Worm (Caenorhabditis elegans) whole organism, young adult: ENCODE measurements around the gene gst-24.

Experiments used
- C17E4.6 ChIP-seq: fragments of 200-800 bp; sonication (Bioruptor generic); IDR thresholded peaks from 2 replicates; pipeline ENCODE4 v1.3.6; 2022; ENCODE audit warnings: missing genetic modification reagents, missing genetic modification characterization, missing compliant biosample characterization
- F39B2.1 ChIP-seq: fragments of 200-800 bp; sonication (Bioruptor generic); IDR thresholded peaks from 2 replicates; pipeline ENCODE4 v1.3.6; 2022; ENCODE audit warnings: missing genetic modification reagents, missing genetic modification characterization, missing compliant biosample characterization
- F49E8.2 ChIP-seq: sonication (generic microtip); optimal IDR thresholded peaks from 3 replicates; lab custom pipeline; 2017; ENCODE audit warnings: missing genetic modification characterization, mild to moderate bottlenecking, missing compliant biosample characterization, antibody characterized with exemption, moderate library complexity; ENCODE audit not compliant: insufficient read depth
- K12H6.12 ChIP-seq: fragments of 200-800 bp; sonication (Bioruptor generic); optimal IDR thresholded peaks from 2 replicates; lab custom pipeline; 2018; ENCODE audit warnings: mild to moderate bottlenecking, missing genetic modification characterization, missing compliant biosample characterization
- T07F8.4 ChIP-seq: sonication (generic microtip); optimal IDR thresholded peaks from 2 replicates; lab custom pipeline; 2016; ENCODE audit warnings: mild to moderate bottlenecking, missing genetic modification characterization, moderate library complexity, missing compliant biosample characterization
- Y53F4B.3 ChIP-seq: fragments of 200-800 bp; sonication (Bioruptor generic); IDR thresholded peaks from 2 replicates; pipeline ENCODE4 v1.3.6; 2022; ENCODE audit warnings: missing genetic modification reagents, missing genetic modification characterization, missing compliant biosample characterization
- Y56A3A.18 ChIP-seq: fragments of 200-800 bp; sonication (Bioruptor generic); IDR thresholded peaks from 2 replicates; pipeline ENCODE4 v1.3.6; 2022; ENCODE audit warnings: missing genetic modification reagents, missing genetic modification characterization, missing compliant biosample characterization
- attf-5 ChIP-seq: fragments of 200-800 bp; sonication (Bioruptor generic); optimal IDR thresholded peaks from 2 replicates; lab custom pipeline; 2018; ENCODE audit warnings: mild to moderate bottlenecking, missing genetic modification characterization, missing compliant biosample characterization
- bed-1 ChIP-seq: fragments of 200-800 bp; sonication (Bioruptor generic); IDR thresholded peaks from 2 replicates; pipeline ENCODE4 v1.3.6; 2022; ENCODE audit warnings: missing genetic modification reagents, missing genetic modification characterization, missing compliant biosample characterization
- cebp-1 ChIP-seq, 2 experiments: fragments of 200-800 bp in 1 of 2; sonication (Bioruptor generic) in 1 of 2; sonication (generic microtip) in 1 of 2; IDR thresholded peaks in 1 of 2; optimal IDR thresholded peaks in 1 of 2; 2 replicates each; pipeline versions ENCODE4 v1.3.6 to Lab custom; 2017 to 2022; ENCODE audit warnings: missing compliant biosample characterization in 2 of 2, missing genetic modification characterization in 2 of 2, mild to moderate bottlenecking in 1 of 2, missing genetic modification reagents in 1 of 2, moderate library complexity in 1 of 2
- ceh-100 ChIP-seq: fragments of 200-800 bp; sonication (Bioruptor generic); IDR thresholded peaks from 2 replicates; pipeline ENCODE4 v1.3.6; 2022; ENCODE audit warnings: missing genetic modification reagents, missing genetic modification characterization, missing compliant biosample characterization
- ceh-58 ChIP-seq: fragments of 200-800 bp; sonication (Bioruptor generic); IDR thresholded peaks from 2 replicates; pipeline ENCODE4 v1.3.6; 2022; ENCODE audit warnings: missing genetic modification characterization, missing compliant biosample characterization
- ceh-79 ChIP-seq: sonication (generic microtip); optimal IDR thresholded peaks from 2 replicates; lab custom pipeline; 2017; ENCODE audit warnings: mild to moderate bottlenecking, missing genetic modification characterization, missing compliant biosample characterization
- dox-1 ChIP-seq: fragments of 200-800 bp; sonication (Bioruptor generic); IDR thresholded peaks from 2 replicates; pipeline ENCODE4 v1.3.6; 2022; ENCODE audit warnings: missing genetic modification reagents, missing genetic modification characterization, missing compliant biosample characterization
- dpl-1 ChIP-seq: fragments of 150-350 bp; optimal IDR thresholded peaks from 2 replicates; lab custom pipeline; 2014; ENCODE audit warnings: missing biosample characterization, missing genetic modification reagents, missing genetic modification characterization
- egrh-3 ChIP-seq: fragments of 200-800 bp; sonication (Bioruptor generic); IDR thresholded peaks from 2 replicates; pipeline ENCODE4 v1.3.6; 2022; ENCODE audit warnings: missing genetic modification reagents, missing genetic modification characterization, missing compliant biosample characterization
- hmg-1.2 ChIP-seq: fragments of 200-800 bp; sonication (Bioruptor generic); IDR thresholded peaks from 2 replicates; pipeline ENCODE4 v1.3.6; 2022; ENCODE audit warnings: missing genetic modification reagents, missing genetic modification characterization, missing compliant biosample characterization
- hmg-20 ChIP-seq: fragments of 200-800 bp; sonication (Bioruptor generic); IDR thresholded peaks from 2 replicates; pipeline ENCODE4 v1.3.6; 2022; ENCODE audit warnings: missing genetic modification reagents, missing genetic modification characterization, missing compliant biosample characterization
- let-607 ChIP-seq, 2 experiments: fragments of 200-800 bp in 1 of 2; sonication (Bioruptor generic) in 1 of 2; sonication (generic microtip) in 1 of 2; optimal IDR thresholded peaks; 2 replicates each; lab custom pipeline; 2016 to 2018; ENCODE audit warnings: mild to moderate bottlenecking in 2 of 2, missing compliant biosample characterization in 2 of 2, missing genetic modification characterization in 2 of 2, moderate library complexity in 2 of 2, missing genotype in 1 of 2
- lin-26 ChIP-seq: fragments of 200-800 bp; sonication (Bioruptor generic); IDR thresholded peaks from 2 replicates; pipeline ENCODE4 v1.3.6; 2022; ENCODE audit warnings: missing genetic modification reagents, missing genetic modification characterization, missing compliant biosample characterization
- lin-35 ChIP-seq, 3 experiments: fragments of 150-350 bp in 2 of 3; sonication (generic microtip) in 1 of 3; optimal IDR thresholded peaks; 2 replicates each; lab custom pipeline; 2014 to 2018; ENCODE audit warnings: missing biosample characterization in 3 of 3, missing genetic modification characterization in 3 of 3, missing genetic modification reagents in 3 of 3
- lin-40 ChIP-seq: sonication (generic microtip); optimal IDR thresholded peaks from 2 replicates; lab custom pipeline; 2016; ENCODE audit warnings: missing genetic modification characterization, mild to moderate bottlenecking, missing compliant biosample characterization, missing genotype, missing genetic modification reagents
- lin-54 ChIP-seq: fragments of 200-800 bp; sonication (Bioruptor generic); optimal IDR thresholded peaks from 2 replicates; lab custom pipeline; 2018; ENCODE audit warnings: mild to moderate bottlenecking, missing genetic modification characterization, missing compliant biosample characterization
- lsy-27 ChIP-seq: sonication (generic microtip); optimal IDR thresholded peaks from 2 replicates; lab custom pipeline; 2017; ENCODE audit warnings: missing genetic modification characterization, mild to moderate bottlenecking, missing compliant biosample characterization, antibody characterized with exemption, missing genotype, borderline replicate concordance; ENCODE audit not compliant: insufficient read depth
- madf-3 ChIP-seq: fragments of 200-800 bp; sonication (Bioruptor generic); IDR thresholded peaks from 2 replicates; pipeline ENCODE4 v1.3.6; 2022; ENCODE audit warnings: missing genetic modification reagents, missing genetic modification characterization, missing compliant biosample characterization
- madf-8 ChIP-seq: fragments of 200-800 bp; sonication (Bioruptor generic); conservative IDR thresholded peaks from 2 replicates; pipeline ENCODE4 v1.3.6; 2022; ENCODE audit warnings: missing genetic modification reagents, missing genetic modification characterization, missing compliant biosample characterization
- mcd-1 ChIP-seq: fragments of 200-800 bp; sonication (Bioruptor generic); IDR thresholded peaks from 2 replicates; pipeline ENCODE4 v1.3.6; 2022; ENCODE audit warnings: missing genetic modification reagents, missing genetic modification characterization, missing compliant biosample characterization
- mel-28 ChIP-seq: sonication (generic microtip); optimal IDR thresholded peaks from 2 replicates; lab custom pipeline; 2016; ENCODE audit warnings: borderline replicate concordance, mild to moderate bottlenecking, missing genetic modification characterization, missing compliant biosample characterization
- mes-4 ChIP-seq: sonication (generic microtip); optimal IDR thresholded peaks from 2 replicates; lab custom pipeline; 2016; ENCODE audit warnings: missing genotype, missing genetic modification characterization, missing compliant biosample characterization
- nfya-2 ChIP-seq: fragments of 200-800 bp; sonication (Bioruptor generic); IDR thresholded peaks from 2 replicates; pipeline ENCODE4 v1.3.6; 2022; ENCODE audit warnings: missing genetic modification reagents, missing genetic modification characterization, missing compliant biosample characterization
- nfyb-1 ChIP-seq: fragments of 200-800 bp; sonication (Bioruptor generic); IDR thresholded peaks from 2 replicates; pipeline ENCODE4 v1.3.6; 2022; ENCODE audit warnings: missing genetic modification reagents, missing genetic modification characterization, missing compliant biosample characterization
- nhr-80 ChIP-seq: sonication (generic microtip); optimal IDR thresholded peaks from 2 replicates; lab custom pipeline; 2016; ENCODE audit warnings: missing genetic modification characterization, missing compliant biosample characterization
- somi-1 ChIP-seq: fragments of 200-800 bp; sonication (Bioruptor generic); optimal IDR thresholded peaks from 2 replicates; lab custom pipeline; 2018; ENCODE audit warnings: mild to moderate bottlenecking, missing genetic modification characterization, missing compliant biosample characterization
- tbp1 ChIP-seq: fragments of 200-800 bp; sonication (Bioruptor generic); optimal IDR thresholded peaks from 2 replicates; lab custom pipeline; 2018; ENCODE audit warnings: mild to moderate bottlenecking, missing genetic modification characterization, missing compliant biosample characterization
- xnd-1 ChIP-seq: sonication (generic microtip); optimal IDR thresholded peaks from 2 replicates; lab custom pipeline; 2016; ENCODE audit warnings: missing genotype, missing genetic modification reagents, missing genetic modification characterization, missing compliant biosample characterization
- ztf-18 ChIP-seq: sonication (generic microtip); optimal IDR thresholded peaks from 2 replicates; lab custom pipeline; 2016; ENCODE audit warnings: missing genotype, mild to moderate bottlenecking, missing genetic modification characterization, missing compliant biosample characterization
- ztf-25 ChIP-seq: fragments of 200-800 bp; sonication (Bioruptor generic); IDR thresholded peaks from 2 replicates; pipeline ENCODE4 v1.3.6; 2022; ENCODE audit warnings: missing genetic modification reagents, missing genetic modification characterization, missing compliant biosample characterization
- ztf-28 ChIP-seq: fragments of 200-800 bp; sonication (Bioruptor generic); IDR thresholded peaks from 2 replicates; pipeline ENCODE4 v1.3.6; 2022; ENCODE audit warnings: missing genetic modification reagents, missing genetic modification characterization, missing compliant biosample characterization
- ztf-3 ChIP-seq: fragments of 200-800 bp; sonication (Bioruptor generic); optimal IDR thresholded peaks from 2 replicates; lab custom pipeline; 2018; ENCODE audit warnings: mild to moderate bottlenecking, missing genetic modification characterization, missing compliant biosample characterization

The gst-24 gene

DNA sequence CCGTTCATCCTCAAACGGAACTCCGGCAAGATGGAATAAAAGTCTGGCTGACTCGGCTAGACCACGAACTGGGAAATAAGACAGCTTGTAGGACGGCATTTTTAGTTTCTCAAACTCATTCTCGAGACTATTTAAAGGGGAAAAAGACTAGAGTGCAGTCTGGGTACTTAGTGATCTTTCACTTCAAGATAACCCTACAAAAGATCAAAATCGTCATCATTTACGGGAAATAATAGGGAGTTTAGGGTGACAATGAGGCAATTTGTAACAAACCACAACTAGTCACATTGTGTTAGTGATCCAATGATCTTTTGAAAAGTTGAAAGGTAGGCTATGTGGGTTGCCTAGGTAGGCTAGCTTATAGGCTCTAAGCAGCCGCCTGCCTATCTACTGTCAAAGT is 4.8 kb upstream of the gst-24 start, which contains the start of gene gst-14:
Gene gst-14, minus strand, starts transcription at position 101 of the 400 bp plus-strand sequence.
- no peak for TF ChIP-seq mcd-1 (GFP tag; lab: Robert Waterston, UW)
- TF ChIP-seq ceh-79 (tag; lab: Kevin White, UChicago), result no peak
- TF ChIP-seq ztf-28 (GFP tag; lab: Robert Waterston, UW), result no peak
- no peak for TF ChIP-seq hmg-1.2 (GFP tag; lab: Robert Waterston, UW)
- no peak for TF ChIP-seq hmg-20 (GFP tag; lab: Robert Waterston, UW)
- TF ChIP-seq madf-3, result no peak
- no peak for TF ChIP-seq nfya-2 (GFP tag; lab: Robert Waterston, UW)
- TF ChIP-seq somi-1 (GFP tag; lab: Kevin White, UChicago), result no peak
- TF ChIP-seq madf-8 (GFP tag; lab: Robert Waterston, UW), result no peak
- no peak for TF ChIP-seq mes-4
- TF ChIP-seq lin-26 (GFP tag; lab: Robert Waterston, UW), result no peak
- TF ChIP-seq T07F8.4 (tag; lab: Kevin White, UChicago), result no peak
- TF ChIP-seq, all 124 proteins: peak for 0

DNA sequence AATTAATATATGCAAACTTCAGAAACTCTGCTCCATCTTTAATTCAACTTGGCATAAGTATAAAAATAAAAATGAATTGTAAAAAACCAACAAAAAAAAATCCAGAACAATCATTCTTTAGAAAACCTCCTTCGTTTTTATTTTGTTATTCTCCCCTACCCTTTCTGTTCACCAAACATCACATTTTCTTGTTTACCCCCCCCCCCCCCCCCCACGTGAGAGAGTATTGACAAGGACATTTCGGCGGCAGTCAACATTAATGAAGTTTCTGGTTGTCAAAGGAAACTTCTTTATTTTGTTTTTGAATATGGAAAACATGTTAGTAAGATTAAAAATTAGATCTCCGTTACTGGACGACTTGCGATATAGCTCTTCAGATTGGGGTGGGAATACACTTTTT is 3.4 kb upstream of the gst-24 start:
- TF ChIP-seq dpl-1, result no peak
- 0 out of 2 replicates have a peak, but pooled peaks have one; percentile 33 for TF ChIP-seq egrh-3 (GFP tag; lab: Robert Waterston, UW)
- TF ChIP-seq, all 124 proteins: peak for 1

DNA sequence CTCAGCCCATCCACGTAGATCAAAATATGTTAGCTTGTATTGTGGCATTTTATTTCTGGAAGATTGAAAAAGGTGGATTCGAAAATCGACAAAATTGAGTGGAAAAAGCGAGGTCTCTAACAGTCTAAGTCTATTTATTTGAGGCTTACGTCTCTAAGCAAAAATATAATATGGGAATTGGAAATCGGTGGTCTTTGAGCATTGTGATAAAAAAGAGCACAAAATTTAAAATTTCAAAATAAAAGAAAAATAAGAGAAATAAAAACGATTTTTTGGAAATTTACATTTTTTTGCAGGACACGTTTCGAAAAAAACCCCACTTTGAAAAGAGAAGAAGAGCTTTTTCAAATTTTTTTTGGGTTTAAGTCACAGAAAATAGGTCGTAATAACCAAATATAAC is 1.9 kb upstream of the gst-24 start, which contains the start of gene gst-15:
Gene gst-15, minus strand, starts transcription at position 101 of the 400 bp plus-strand sequence.
- TF ChIP-seq ztf-3 (GFP tag; lab: Kevin White, UChicago) (no peak), lsy-27 (tag; lab: Kevin White, UChicago) (no peak), C17E4.6 (GFP tag; lab: Robert Waterston, UW) (no peak), F39B2.1 (GFP tag; lab: Robert Waterston, UW) (no peak), K12H6.12 (tag; lab: Kevin White, UChicago) (no peak), ceh-58 (GFP tag; lab: Robert Waterston, UW) (no peak), mel-28 (tag; lab: Kevin White, UChicago) (no peak), F49E8.2 (tag; lab: Kevin White, UChicago) (no peak), Y56A3A.18 (no peak), ztf-18 (tag; lab: Kevin White, UChicago) (no peak), bed-1 (GFP tag; lab: Robert Waterston, UW) (no peak), ceh-100 (GFP tag; lab: Robert Waterston, UW) (no peak), lin-54 (GFP tag; lab: Kevin White, UChicago) (no peak), xnd-1 (tag; lab: Kevin White, UChicago) (no peak), Y53F4B.3 (GFP tag; lab: Robert Waterston, UW) (no peak), nfyb-1 (no peak)
- TF ChIP-seq, all 124 proteins: peak for 0

DNA sequence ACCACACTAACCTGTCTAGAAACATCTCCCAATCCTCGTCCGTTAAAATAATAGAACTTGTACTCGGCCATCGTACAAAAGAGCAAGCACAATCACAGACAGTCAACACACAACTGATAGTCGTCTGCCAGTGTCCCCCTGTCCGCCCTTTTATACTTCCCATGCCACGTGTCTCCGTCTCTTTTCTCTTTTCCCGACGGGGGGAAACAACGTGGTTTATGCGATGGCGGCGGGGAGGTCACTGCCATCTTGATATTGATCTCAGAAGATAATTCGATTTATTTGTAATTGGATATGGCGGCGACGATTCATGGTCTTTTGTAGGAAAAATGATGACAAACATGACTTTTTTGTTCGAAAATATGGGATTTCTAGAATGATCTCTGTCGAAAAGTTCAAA is 1.5 kb downstream of the gst-24 start, which contains the start of gene gst-20:
Gene gst-20, minus strand, starts transcription at position 170 of the 400 bp plus-strand sequence.
- TF ChIP-seq cebp-1 (GFP tag; IDR thresholded peaks at IDR 0.05; lab: Robert Waterston, UW), result no peak
- peak; percentile 29 for TF ChIP-seq cebp-1 (tag; optimal IDR thresholded peaks at IDR 0.05; lab: Kevin White, UChicago)
- TF ChIP-seq ztf-25 (GFP tag; lab: Robert Waterston, UW), result no peak
- TF ChIP-seq attf-5 (GFP tag; lab: Kevin White, UChicago), result peak; percentile 8
- TF ChIP-seq dox-1 (GFP tag; lab: Robert Waterston, UW), result 0 out of 2 replicates have a peak, but pooled peaks have one; percentile 34
- TF ChIP-seq nhr-80, result peak; percentile 71
- TF ChIP-seq lin-40, result peak; percentile 20
- TF ChIP-seq tbp1 (GFP tag; lab: Kevin White, UChicago), result peak; percentile 50
- TF ChIP-seq lin-35 (GFP tag; optimal IDR thresholded peaks at IDR 0.05; lab: Kevin White, UChicago), result no peak
- TF ChIP-seq let-607 (tag; optimal IDR thresholded peaks at IDR 0.05; lab: Kevin White, UChicago), result peak in 1 of 2 experiments; percentile 15
